Fruit fly (Drosophila melanogaster) whole organism, embryonic: Measurements from ENCODE around the gene Sema5c.

Experiments used
- B-H1 ChIP-seq: fragments of 200-800 bp; sonication (Bioruptor generic); IDR thresholded peaks from 3 replicates; pipeline ENCODE4 v1.3.6; 2022; ENCODE audit warnings: missing biosample characterization, missing genetic modification characterization
- CG10147 ChIP-seq: fragments of 200-800 bp; sonication (Bioruptor generic); optimal IDR thresholded peaks from 2 replicates; lab custom pipeline; 2019; ENCODE audit warnings: missing biosample characterization, mild to moderate bottlenecking, missing genetic modification characterization, moderate library complexity
- CG10209 ChIP-seq: fragments of 200-800 bp; sonication (Bioruptor generic); optimal IDR thresholded peaks from 3 replicates; lab custom pipeline; 2017; ENCODE audit warnings: missing biosample characterization, mild to moderate bottlenecking, missing genetic modification characterization, missing genetic modification reagents
- CG12071 ChIP-seq: fragments of 200-800 bp; sonication (Bioruptor generic); optimal IDR thresholded peaks from 3 replicates; lab custom pipeline; 2018; ENCODE audit warnings: missing biosample characterization, mild to moderate bottlenecking, missing genetic modification characterization
- CG12744 ChIP-seq: fragments of 200-800 bp; sonication (Bioruptor generic); optimal IDR thresholded peaks from 2 replicates; lab custom pipeline; 2016; ENCODE audit warnings: missing biosample characterization, missing genetic modification characterization
- CG12769 ChIP-seq: fragments of 200-800 bp; sonication (Bioruptor generic); optimal IDR thresholded peaks from 2 replicates; lab custom pipeline; 2019; ENCODE audit warnings: missing biosample characterization, mild to moderate bottlenecking, missing genetic modification characterization, moderate library complexity
- CG13296 ChIP-seq: fragments of 200-800 bp; sonication (Bioruptor generic); optimal IDR thresholded peaks from 3 replicates; lab custom pipeline; 2018; ENCODE audit warnings: missing biosample characterization, mild to moderate bottlenecking, missing genetic modification characterization
- CG14050 ChIP-seq: fragments of 200-800 bp; sonication (Bioruptor generic); IDR thresholded peaks from 3 replicates; pipeline ENCODE4 v1.3.6; 2022; ENCODE audit warnings: missing biosample characterization, missing genetic modification characterization
- CG15479 ChIP-seq: fragments of 200-800 bp; sonication (Bioruptor generic); optimal IDR thresholded peaks from 3 replicates; lab custom pipeline; 2019; ENCODE audit warnings: missing biosample characterization, mild to moderate bottlenecking, missing genetic modification characterization, moderate library complexity
- CG15601 ChIP-seq: fragments of 200-800 bp; sonication (Bioruptor generic); optimal IDR thresholded peaks from 3 replicates; lab custom pipeline; 2019; ENCODE audit warnings: missing biosample characterization, mild to moderate bottlenecking, missing genetic modification characterization, moderate library complexity
- CG16813 ChIP-seq: fragments of 200-800 bp; sonication (Bioruptor generic); IDR thresholded peaks from 3 replicates; pipeline ENCODE4 v1.3.6; 2022; ENCODE audit warnings: missing biosample characterization, missing genetic modification characterization; ENCODE audit not compliant: partially characterized antibody
- CG18619 ChIP-seq: fragments of 200-800 bp; sonication (Bioruptor generic); optimal IDR thresholded peaks from 3 replicates; lab custom pipeline; 2017; ENCODE audit warnings: missing biosample characterization, mild to moderate bottlenecking, missing genetic modification characterization
- CG18764 ChIP-seq: fragments of 200-800 bp; sonication (Bioruptor generic); optimal IDR thresholded peaks from 3 replicates; lab custom pipeline; 2016; ENCODE audit warnings: missing biosample characterization, missing genetic modification characterization
- CG2199 ChIP-seq: fragments of 200-800 bp; sonication (Bioruptor generic); IDR thresholded peaks from 3 replicates; pipeline ENCODE4 v1.3.6; 2022; ENCODE audit warnings: missing biosample characterization, missing genetic modification characterization
- CG3995 ChIP-seq: fragments of 200-800 bp; sonication (Bioruptor generic); optimal IDR thresholded peaks from 3 replicates; lab custom pipeline; 2016; ENCODE audit warnings: missing biosample characterization, missing genetic modification characterization
- CG4404 ChIP-seq: fragments of 200-800 bp; sonication (Bioruptor generic); IDR thresholded peaks from 2 replicates; pipeline ENCODE4 v1.3.6; 2022; ENCODE audit warnings: missing biosample characterization, missing genetic modification characterization
- CG7963 ChIP-seq: fragments of 200-800 bp; sonication (Bioruptor generic); IDR thresholded peaks from 3 replicates; pipeline ENCODE4 v1.3.6; 2022; ENCODE audit warnings: missing biosample characterization, missing genetic modification characterization; ENCODE audit not compliant: partially characterized antibody
- CG9932 ChIP-seq: fragments of 200-800 bp; sonication (Bioruptor generic); IDR thresholded peaks from 2 replicates; pipeline ENCODE4 v1.3.6; 2022; ENCODE audit warnings: missing biosample characterization, missing genetic modification characterization
- CHES-1-like ChIP-seq: fragments of 200-800 bp; sonication (Bioruptor generic); optimal IDR thresholded peaks from 2 replicates; lab custom pipeline; 2016; ENCODE audit warnings: missing biosample characterization, missing genetic modification characterization
- D ChIP-seq, 2 experiments: fragments of 200-800 bp in 1 of 2; fragments of >200 bp in 1 of 2; sonication (Bioruptor generic) in 1 of 2; optimal IDR thresholded peaks; 2 replicates in 1 of 2; 3 replicates in 1 of 2; lab custom pipeline; 2017; ENCODE audit warnings: mild to moderate bottlenecking in 1 of 2, missing biosample characterization in 1 of 2, missing genetic modification characterization in 1 of 2, missing genetic modification reagents in 1 of 2
- Dad ChIP-seq: fragments of 200-800 bp; sonication (Bioruptor generic); optimal IDR thresholded peaks from 3 replicates; lab custom pipeline; 2016; ENCODE audit warnings: missing biosample characterization, missing genetic modification characterization
- Dek ChIP-seq: fragments of 200-800 bp; sonication (Bioruptor generic); optimal IDR thresholded peaks from 3 replicates; lab custom pipeline; 2019; ENCODE audit warnings: missing biosample characterization, mild to moderate bottlenecking, missing genetic modification characterization, moderate library complexity
- Dll ChIP-seq: fragments of 200-800 bp; sonication (Bioruptor generic); IDR thresholded peaks from 4 replicates; pipeline ENCODE4 v1.3.6; 2022; ENCODE audit warnings: missing biosample characterization, missing genetic modification characterization; ENCODE audit not compliant: partially characterized antibody
- Dp ChIP-seq: fragments of 200-800 bp; sonication (Bioruptor generic); optimal IDR thresholded peaks from 2 replicates; lab custom pipeline; 2018; ENCODE audit warnings: missing biosample characterization, mild to moderate bottlenecking, missing genetic modification characterization, moderate library complexity
- Oli ChIP-seq: fragments of 200-800 bp; sonication (Bioruptor generic); optimal IDR thresholded peaks from 2 replicates; lab custom pipeline; 2018; ENCODE audit warnings: missing biosample characterization, mild to moderate bottlenecking, missing genetic modification characterization, moderate library complexity
- Ptx1 ChIP-seq: fragments of 200-800 bp; sonication (Bioruptor generic); IDR thresholded peaks from 2 replicates; pipeline ENCODE4 v1.3.6; 2022; ENCODE audit warnings: missing biosample characterization, missing genetic modification characterization
- Six4 ChIP-seq: fragments of 200-800 bp; sonication (Bioruptor generic); optimal IDR thresholded peaks from 2 replicates; lab custom pipeline; 2016; ENCODE audit warnings: missing biosample characterization, missing genetic modification characterization
- Sox100B ChIP-seq: fragments of 200-800 bp; sonication (Bioruptor generic); optimal IDR thresholded peaks from 3 replicates; lab custom pipeline; 2018; ENCODE audit warnings: missing biosample characterization, mild to moderate bottlenecking, missing genetic modification characterization
- Xbp1 ChIP-seq: fragments of 200-800 bp; sonication (Bioruptor generic); optimal IDR thresholded peaks from 3 replicates; lab custom pipeline; 2016; ENCODE audit warnings: missing biosample characterization, mild to moderate bottlenecking, missing genetic modification characterization
- YL-1 ChIP-seq: fragments of 200-800 bp; sonication (Bioruptor generic); optimal IDR thresholded peaks from 3 replicates; lab custom pipeline; 2017; ENCODE audit warnings: missing biosample characterization, mild to moderate bottlenecking, missing genetic modification characterization
- ac ChIP-seq: fragments of 200-800 bp; sonication (Bioruptor generic); optimal IDR thresholded peaks from 3 replicates; lab custom pipeline; 2017; ENCODE audit warnings: missing biosample characterization, mild to moderate bottlenecking, missing genetic modification characterization
- bbx ChIP-seq: fragments of 200-800 bp; sonication (Bioruptor generic); IDR thresholded peaks from 2 replicates; pipeline ENCODE4 v1.3.6; 2022; ENCODE audit warnings: missing biosample characterization, missing genetic modification characterization; ENCODE audit not compliant: partially characterized antibody
- dmrt99B ChIP-seq: fragments of 200-800 bp; sonication (Bioruptor generic); optimal IDR thresholded peaks from 2 replicates; lab custom pipeline; 2018; ENCODE audit warnings: missing biosample characterization, mild to moderate bottlenecking, missing genetic modification characterization, moderate library complexity
- esg ChIP-seq: fragments of 200-800 bp; sonication (Bioruptor generic); conservative IDR thresholded peaks from 2 replicates; pipeline ENCODE4 v1.3.6; 2022; ENCODE audit warnings: missing biosample characterization, missing genetic modification characterization
- fru ChIP-seq: fragments of >200 bp; optimal IDR thresholded peaks from 2 replicates; lab custom pipeline; 2017
- gce ChIP-seq: fragments of 200-800 bp; sonication (Bioruptor generic); IDR thresholded peaks from 3 replicates; pipeline ENCODE4 v1.3.6; 2022; ENCODE audit warnings: missing biosample characterization, missing genetic modification characterization
- gcm ChIP-seq: fragments of 200-800 bp; sonication (Bioruptor generic); optimal IDR thresholded peaks from 2 replicates; lab custom pipeline; 2019; ENCODE audit warnings: missing biosample characterization, mild to moderate bottlenecking, missing genetic modification characterization, moderate library complexity
- gcm2 ChIP-seq: fragments of 200-800 bp; sonication (Bioruptor generic); optimal IDR thresholded peaks from 2 replicates; lab custom pipeline; 2016; ENCODE audit warnings: missing biosample characterization, missing genetic modification characterization
- gem ChIP-seq: fragments of 200-800 bp; sonication (Bioruptor generic); optimal IDR thresholded peaks from 2 replicates; lab custom pipeline; 2019; ENCODE audit warnings: missing biosample characterization, mild to moderate bottlenecking, missing genetic modification characterization, moderate library complexity
- grau ChIP-seq: fragments of 200-800 bp; optimal IDR thresholded peaks from 3 replicates; lab custom pipeline; 2019; ENCODE audit warnings: missing biosample characterization, mild to moderate bottlenecking, missing genetic modification characterization, moderate library complexity
- gsb-n ChIP-seq: fragments of 200-800 bp; sonication (Bioruptor generic); optimal IDR thresholded peaks from 3 replicates; lab custom pipeline; 2018; ENCODE audit warnings: missing biosample characterization, mild to moderate bottlenecking, missing genetic modification characterization
- hb ChIP-seq: fragments of 200-800 bp; sonication (Bioruptor generic); IDR thresholded peaks from 3 replicates; pipeline ENCODE4 v1.3.6; 2022; ENCODE audit warnings: missing biosample characterization, missing genetic modification characterization; ENCODE audit not compliant: partially characterized antibody
- inv ChIP-seq: fragments of 200-800 bp; sonication (Bioruptor generic); IDR thresholded peaks from 2 replicates; pipeline ENCODE4 v1.3.6; 2022; ENCODE audit warnings: missing biosample characterization, missing genetic modification characterization; ENCODE audit not compliant: partially characterized antibody
- nerfin-2 ChIP-seq: fragments of 200-800 bp; sonication (Bioruptor generic); IDR thresholded peaks from 2 replicates; pipeline ENCODE4 v1.3.6; 2022; ENCODE audit warnings: missing biosample characterization, missing genetic modification characterization; ENCODE audit not compliant: partially characterized antibody
- sd ChIP-seq: fragments of 200-800 bp; sonication (Bioruptor generic); optimal IDR thresholded peaks from 3 replicates; lab custom pipeline; 2018; ENCODE audit warnings: missing biosample characterization, mild to moderate bottlenecking, missing genetic modification characterization, moderate library complexity
- sob ChIP-seq: fragments of 200-800 bp; sonication (Bioruptor generic); IDR thresholded peaks from 2 replicates; pipeline ENCODE4 v1.3.6; 2022; ENCODE audit warnings: missing biosample characterization, missing genetic modification characterization
- stwl ChIP-seq: fragments of 200-800 bp; sonication (Bioruptor generic); optimal IDR thresholded peaks from 3 replicates; lab custom pipeline; 2018; ENCODE audit warnings: missing biosample characterization, mild to moderate bottlenecking, missing genetic modification characterization, moderate library complexity
- tin ChIP-seq: fragments of 200-800 bp; sonication (Bioruptor generic); optimal IDR thresholded peaks from 3 replicates; lab custom pipeline; 2016; ENCODE audit warnings: missing biosample characterization, missing genetic modification characterization
- z ChIP-seq: fragments of 200-800 bp; sonication (Bioruptor generic); IDR thresholded peaks from 3 replicates; pipeline ENCODE4 v1.3.6; 2022; ENCODE audit warnings: missing biosample characterization, missing genetic modification characterization
- zen ChIP-seq: fragments of 200-800 bp; sonication (Bioruptor generic); optimal IDR thresholded peaks from 3 replicates; lab custom pipeline; 2018; ENCODE audit warnings: missing biosample characterization, mild to moderate bottlenecking, missing genetic modification characterization, moderate library complexity
- zfh2 ChIP-seq: fragments of 200-800 bp; sonication (Bioruptor generic); optimal IDR thresholded peaks from 2 replicates; lab custom pipeline; 2016; ENCODE audit warnings: missing biosample characterization, missing genetic modification characterization

Gene Sema5c

dm6 chr3L:12083861-12084260, 2.2 kb upstream of the Sema5c start (continued):
- TF ChIP-seq grau (tag; lab: Kevin White, UChicago) (peak; percentile 41), gce (GFP tag; lab: Robert Waterston, UW) (no peak), CG15479 (GFP tag; lab: Kevin White, UChicago) (no peak), gcm2 (GFP tag; lab: Kevin White, UChicago) (no peak), dmrt99B (peak; percentile 54), CG13296 (GFP tag; lab: Kevin White, UChicago) (peak; percentile 65), CG18764 (GFP tag; lab: Kevin White, UChicago) (peak; percentile 45), CG10209 (GFP tag; lab: Kevin White, UChicago) (peak; percentile 69), CG18619 (peak; percentile 44), sd (no peak), Dp (GFP tag; lab: Kevin White, UChicago) (no peak), esg (no peak), fru (lab: Kevin White, UChicago) (no peak), Ptx1 (GFP tag; lab: Robert Waterston, UW) (peak; percentile 26; the same call in 1 of the 2 replicates), CG14050 (no peak), nerfin-2 (GFP tag; lab: Robert Waterston, UW) (no peak), gem (tag; lab: Kevin White, UChicago) (peak; percentile 70), CG15601 (tag; lab: Kevin White, UChicago) (peak; percentile 85), CG7963 (no peak), ac (GFP tag; lab: Kevin White, UChicago) (peak; percentile 87), sob (no peak), Six4 (peak; percentile 23), CG3995 (no peak), CHES-1-like (no peak), Sox100B (GFP tag; lab: Kevin White, UChicago) (peak; percentile 70), bbx (no peak), CG4404 (no peak), z (GFP tag; lab: Robert Waterston, UW) (no peak), stwl (peak; percentile 11), tin (GFP tag; lab: Kevin White, UChicago) (peak; percentile 37), Oli (tag; lab: Kevin White, UChicago) (peak; percentile 20), Dek (peak; percentile 19), CG12071 (GFP tag; lab: Kevin White, UChicago) (peak; percentile 66), B-H1 (GFP tag; lab: Robert Waterston, UW) (no peak), inv (GFP tag; lab: Robert Waterston, UW) (no peak), gcm (peak; percentile 71), Xbp1 (GFP tag; lab: Kevin White, UChicago) (peak; percentile 15)

DNA sequence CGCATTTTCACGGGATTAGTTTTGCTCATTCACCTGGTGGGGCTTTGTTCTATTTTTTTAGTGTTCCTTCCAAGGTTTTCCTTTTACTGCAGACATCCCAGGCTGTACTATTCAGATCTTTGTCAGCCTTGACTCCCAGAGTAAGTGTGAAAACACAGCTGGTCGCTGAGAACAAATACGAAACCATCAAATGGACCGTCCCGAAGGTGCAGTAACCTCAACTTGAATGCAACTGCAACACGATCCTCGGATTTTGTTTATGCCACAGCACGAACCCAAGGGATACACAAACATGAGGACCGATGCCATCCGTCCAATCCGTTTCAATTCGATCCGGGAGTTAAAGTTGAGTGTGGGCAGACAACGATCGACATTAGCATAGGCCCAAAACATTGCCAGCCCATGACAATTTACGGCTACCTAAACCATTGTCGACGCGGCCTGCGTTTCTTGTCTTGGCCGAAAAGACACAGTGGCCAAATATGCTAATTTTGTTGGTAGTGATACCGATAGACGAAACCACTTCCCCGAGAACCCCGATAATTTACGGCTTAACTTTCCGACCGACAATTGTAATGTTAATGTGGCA, 1.6 kb upstream of the Sema5c start:
- TF ChIP-seq zen (tag; lab: Kevin White, UChicago): peak; percentile 27
- peak; percentile 16 for TF ChIP-seq gsb-n (tag; lab: Kevin White, UChicago)
- TF ChIP-seq zfh2 (GFP tag; lab: Kevin White, UChicago): no peak
- TF ChIP-seq hb: no peak
- no peak for TF ChIP-seq CG16813
- 0 out of 3 replicates have a peak, but pooled peaks have one; percentile 17 for TF ChIP-seq CG2199
- no peak for TF ChIP-seq Dll (GFP tag; lab: Robert Waterston, UW)
- no peak for TF ChIP-seq CG12744 (GFP tag; lab: Kevin White, UChicago)
- TF ChIP-seq stwl: no peak
- TF ChIP-seq CG12769 (tag; lab: Kevin White, UChicago): no peak
- peak; percentile 70 for TF ChIP-seq D (optimal IDR thresholded peaks at IDR 0.05; lab: Kevin White, UChicago)
- no peak for TF ChIP-seq D (GFP tag; optimal IDR thresholded peaks at IDR 0.05; lab: Kevin White, UChicago)
- no peak for TF ChIP-seq CG10147 (GFP tag; lab: Kevin White, UChicago)
- TF ChIP-seq CG9932 (GFP tag; lab: Robert Waterston, UW): no peak
- no peak for TF ChIP-seq Dad (GFP tag; lab: Kevin White, UChicago)
- no peak for TF ChIP-seq gce (GFP tag; lab: Robert Waterston, UW)
- no peak for TF ChIP-seq YL-1 (GFP tag; lab: Kevin White, UChicago)
